Worm (Caenorhabditis elegans) whole organism, young adult: Measurements from ENCODE around the gene F01F1.11.

Experiments used
- B0035.1 ChIP-seq: sonication (generic microtip); optimal IDR thresholded peaks from 2 replicates; lab custom pipeline; 2016; ENCODE audit warnings: missing genetic modification characterization, mild to moderate bottlenecking, missing compliant biosample characterization, missing genotype, missing genetic modification reagents
- B0261.1 ChIP-seq: sonication (generic microtip); optimal IDR thresholded peaks from 2 replicates; lab custom pipeline; 2016; ENCODE audit warnings: mild to moderate bottlenecking, missing genetic modification characterization, moderate library complexity, missing compliant biosample characterization
- F10E7.11 ChIP-seq: sonication (generic microtip); optimal IDR thresholded peaks from 2 replicates; lab custom pipeline; 2017; ENCODE audit warnings: mild to moderate bottlenecking, missing genetic modification characterization, moderate library complexity, missing compliant biosample characterization
- F23B12.7 ChIP-seq: sonication (generic microtip); optimal IDR thresholded peaks from 2 replicates; lab custom pipeline; 2017; ENCODE audit warnings: missing genetic modification characterization, mild to moderate bottlenecking, missing compliant biosample characterization, antibody characterized with exemption, moderate library complexity; ENCODE audit not compliant: insufficient read depth
- F33H1.4 ChIP-seq: fragments of 200-800 bp; sonication (Bioruptor generic); IDR thresholded peaks from 2 replicates; pipeline ENCODE4 v1.3.6; 2022; ENCODE audit warnings: missing genetic modification reagents, missing genetic modification characterization, missing compliant biosample characterization
- F37B4.10 ChIP-seq: fragments of 200-800 bp; sonication (Bioruptor generic); IDR thresholded peaks from 2 replicates; pipeline ENCODE4 v1.3.6; 2022; ENCODE audit warnings: missing genetic modification characterization, missing compliant biosample characterization
- F52B5.7 ChIP-seq: sonication (generic microtip); optimal IDR thresholded peaks from 2 replicates; lab custom pipeline; 2016; ENCODE audit warnings: mild to moderate bottlenecking, missing genetic modification characterization, missing compliant biosample characterization
- K11D2.4 ChIP-seq: fragments of 200-800 bp; sonication (Bioruptor generic); IDR thresholded peaks from 2 replicates; pipeline ENCODE4 v1.3.6; 2022; ENCODE audit warnings: missing genetic modification reagents, missing genetic modification characterization, missing compliant biosample characterization
- T26A5.8 ChIP-seq: sonication (generic microtip); optimal IDR thresholded peaks from 2 replicates; lab custom pipeline; 2016; ENCODE audit warnings: missing genetic modification characterization, missing compliant biosample characterization
- Y53G8AR.9 ChIP-seq: fragments of 200-800 bp; sonication (Bioruptor generic); conservative IDR thresholded peaks from 2 replicates; pipeline ENCODE4 v1.3.6; 2022; ENCODE audit warnings: missing genetic modification reagents, missing genetic modification characterization, missing compliant biosample characterization
- akir-1 ChIP-seq: fragments of 200-800 bp; sonication (Bioruptor generic); optimal IDR thresholded peaks from 2 replicates; lab custom pipeline; 2018; ENCODE audit warnings: mild to moderate bottlenecking, missing genetic modification characterization, moderate library complexity, missing compliant biosample characterization
- ama-1 ChIP-seq, 3 experiments: fragments of 150-350 bp in 1 of 3; sonication (generic microtip) in 2 of 3; optimal IDR thresholded peaks; 2 replicates each; lab custom pipeline; 2014 to 2018; ENCODE audit warnings: missing biosample characterization in 2 of 3, missing genetic modification characterization in 2 of 3, missing genetic modification reagents in 2 of 3
- aptf-3 ChIP-seq: fragments of 200-800 bp; sonication (Bioruptor generic); IDR thresholded peaks from 2 replicates; pipeline ENCODE4 v1.3.6; 2022; ENCODE audit warnings: missing genetic modification characterization, missing compliant biosample characterization
- atf-7 ChIP-seq: sonication (generic microtip); optimal IDR thresholded peaks from 2 replicates; lab custom pipeline; 2017; ENCODE audit warnings: mild to moderate bottlenecking, missing genetic modification characterization, missing compliant biosample characterization
- cebp-2 ChIP-seq: fragments of 200-800 bp; sonication (Bioruptor generic); IDR thresholded peaks from 2 replicates; pipeline ENCODE4 v1.3.6; 2022; ENCODE audit warnings: missing genetic modification characterization, missing compliant biosample characterization
- ceh-40 ChIP-seq: fragments of 200-800 bp; sonication (Bioruptor generic); IDR thresholded peaks from 2 replicates; pipeline ENCODE4 v1.3.6; 2022; ENCODE audit warnings: missing genetic modification characterization, missing compliant biosample characterization
- ceh-58 ChIP-seq: fragments of 200-800 bp; sonication (Bioruptor generic); IDR thresholded peaks from 2 replicates; pipeline ENCODE4 v1.3.6; 2022; ENCODE audit warnings: missing genetic modification characterization, missing compliant biosample characterization
- ceh-91 ChIP-seq: fragments of 200-800 bp; sonication (Bioruptor generic); IDR thresholded peaks from 2 replicates; pipeline ENCODE4 v1.3.6; 2022; ENCODE audit warnings: missing genetic modification reagents, missing genetic modification characterization, missing compliant biosample characterization
- dox-1 ChIP-seq: fragments of 200-800 bp; sonication (Bioruptor generic); IDR thresholded peaks from 2 replicates; pipeline ENCODE4 v1.3.6; 2022; ENCODE audit warnings: missing genetic modification reagents, missing genetic modification characterization, missing compliant biosample characterization
- dpl-1 ChIP-seq: fragments of 150-350 bp; optimal IDR thresholded peaks from 2 replicates; lab custom pipeline; 2014; ENCODE audit warnings: missing biosample characterization, missing genetic modification reagents, missing genetic modification characterization
- hmg-1.2 ChIP-seq: fragments of 200-800 bp; sonication (Bioruptor generic); IDR thresholded peaks from 2 replicates; pipeline ENCODE4 v1.3.6; 2022; ENCODE audit warnings: missing genetic modification reagents, missing genetic modification characterization, missing compliant biosample characterization
- hrde-1 ChIP-seq: sonication (generic microtip); optimal IDR thresholded peaks from 2 replicates; lab custom pipeline; 2016; ENCODE audit warnings: missing genetic modification characterization, mild to moderate bottlenecking, missing compliant biosample characterization, moderate library complexity, missing genotype, missing genetic modification reagents, borderline replicate concordance
- hsf-1 ChIP-seq: fragments of 200-800 bp; sonication (Bioruptor generic); IDR thresholded peaks from 2 replicates; pipeline ENCODE4 v1.3.6; 2022; ENCODE audit warnings: missing genetic modification reagents, missing genetic modification characterization, missing compliant biosample characterization
- let-607 ChIP-seq, 2 experiments: fragments of 200-800 bp in 1 of 2; sonication (Bioruptor generic) in 1 of 2; sonication (generic microtip) in 1 of 2; optimal IDR thresholded peaks; 2 replicates each; lab custom pipeline; 2016 to 2018; ENCODE audit warnings: mild to moderate bottlenecking in 2 of 2, missing compliant biosample characterization in 2 of 2, missing genetic modification characterization in 2 of 2, moderate library complexity in 2 of 2, missing genotype in 1 of 2
- lin-35 ChIP-seq, 3 experiments: fragments of 150-350 bp in 2 of 3; sonication (generic microtip) in 1 of 3; optimal IDR thresholded peaks; 2 replicates each; lab custom pipeline; 2014 to 2018; ENCODE audit warnings: missing biosample characterization in 3 of 3, missing genetic modification characterization in 3 of 3, missing genetic modification reagents in 3 of 3
- lin-54 ChIP-seq: fragments of 200-800 bp; sonication (Bioruptor generic); optimal IDR thresholded peaks from 2 replicates; lab custom pipeline; 2018; ENCODE audit warnings: mild to moderate bottlenecking, missing genetic modification characterization, missing compliant biosample characterization
- madf-10 ChIP-seq: sonication (generic microtip); optimal IDR thresholded peaks from 2 replicates; lab custom pipeline; 2016; ENCODE audit warnings: mild to moderate bottlenecking, missing genetic modification characterization, missing compliant biosample characterization
- madf-8 ChIP-seq: fragments of 200-800 bp; sonication (Bioruptor generic); conservative IDR thresholded peaks from 2 replicates; pipeline ENCODE4 v1.3.6; 2022; ENCODE audit warnings: missing genetic modification reagents, missing genetic modification characterization, missing compliant biosample characterization
- nfyb-1 ChIP-seq: fragments of 200-800 bp; sonication (Bioruptor generic); IDR thresholded peaks from 2 replicates; pipeline ENCODE4 v1.3.6; 2022; ENCODE audit warnings: missing genetic modification reagents, missing genetic modification characterization, missing compliant biosample characterization
- nhr-120 ChIP-seq: fragments of 200-800 bp; sonication (Bioruptor generic); IDR thresholded peaks from 2 replicates; pipeline ENCODE4 v1.3.6; 2022; ENCODE audit warnings: missing genetic modification characterization, missing compliant biosample characterization
- pha-4 ChIP-seq: fragments of 150-350 bp; sonication (generic microtip); optimal IDR thresholded peaks from 2 replicates; lab custom pipeline; 2014; ENCODE audit warnings: missing biosample characterization, missing genetic modification reagents, missing genetic modification characterization
- somi-1 ChIP-seq: fragments of 200-800 bp; sonication (Bioruptor generic); optimal IDR thresholded peaks from 2 replicates; lab custom pipeline; 2018; ENCODE audit warnings: mild to moderate bottlenecking, missing genetic modification characterization, missing compliant biosample characterization
- zim-3 ChIP-seq: sonication (generic microtip); optimal IDR thresholded peaks from 2 replicates; lab custom pipeline; 2017; ENCODE audit warnings: mild to moderate bottlenecking, missing genetic modification characterization, moderate library complexity, missing compliant biosample characterization
- ztf-26 ChIP-seq: sonication (generic microtip); optimal IDR thresholded peaks from 2 replicates; lab custom pipeline; 2017; ENCODE audit warnings: missing genetic modification characterization, missing compliant biosample characterization

The F01F1.11 gene

DNA sequence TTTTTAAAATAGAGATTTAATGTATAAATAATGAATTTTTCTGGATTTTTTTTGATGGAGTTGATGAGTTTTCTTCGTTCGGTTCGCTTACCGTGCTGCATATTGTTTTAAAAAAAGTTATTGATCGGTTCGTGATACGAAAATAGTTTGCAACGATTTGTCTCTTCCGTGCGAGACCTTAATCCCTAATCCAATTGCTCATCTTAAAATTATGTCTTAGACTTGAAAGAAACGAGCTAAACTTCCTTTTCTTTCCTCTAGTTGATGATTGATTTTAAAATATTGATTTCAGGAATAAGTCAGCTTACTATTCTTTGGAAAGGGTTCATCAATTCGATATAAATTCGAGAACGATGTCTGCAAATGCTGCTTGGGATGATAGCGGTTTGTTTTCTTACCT is 36.7 kb upstream of the F01F1.11 start, which contains the start of gene C28H8.3:
TSS of gene C28H8.3 (plus strand) at position 293 of the 400 bp plus-strand sequence.
- TF ChIP-seq dpl-1 (GFP tag; lab: Kevin White, UChicago) (no peak), nfyb-1 (GFP tag; lab: Robert Waterston, UW) (peak; percentile 40; the same call in 1 of the 2 replicates), lin-35 (GFP tag; optimal IDR thresholded peaks at IDR 0.05; lab: Kevin White, UChicago) (no peak), hsf-1 (GFP tag; lab: Robert Waterston, UW) (peak; percentile 53), atf-7 (tag; lab: Kevin White, UChicago) (no peak), Y53G8AR.9 (no peak), somi-1 (GFP tag; lab: Kevin White, UChicago) (no peak), K11D2.4 (GFP tag; lab: Robert Waterston, UW) (no peak), nhr-120 (GFP tag; lab: Robert Waterston, UW) (no peak), cebp-2 (GFP tag; lab: Robert Waterston, UW) (no peak), lin-54 (no peak), hmg-1.2 (GFP tag; lab: Robert Waterston, UW) (peak; percentile 19; the same call in 1 of the 2 replicates), pha-4 (no peak), ceh-58 (GFP tag; lab: Robert Waterston, UW) (no peak), B0261.1 (tag; lab: Kevin White, UChicago) (no peak), madf-10 (no peak), B0035.1 (tag; lab: Kevin White, UChicago) (no peak), ceh-91 (GFP tag; lab: Robert Waterston, UW) (no peak)

DNA sequence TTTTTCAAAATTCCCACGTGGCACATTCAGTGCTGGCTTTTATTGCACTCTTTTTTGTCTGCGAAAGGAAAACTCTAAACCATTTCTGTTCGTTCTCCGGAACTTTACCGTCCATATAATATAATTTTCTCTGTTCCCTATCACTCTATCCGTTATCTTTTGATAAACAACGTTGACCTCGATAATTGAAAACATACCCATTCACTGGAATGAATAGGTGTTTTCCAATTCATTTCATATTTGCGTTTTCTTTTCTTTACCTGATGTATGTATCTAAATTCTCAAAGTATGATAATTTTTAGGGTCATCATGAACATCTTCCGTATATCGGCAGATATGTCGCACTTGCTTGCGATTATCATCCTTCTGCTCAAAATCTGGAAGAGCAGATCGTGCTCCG is 35.1 kb upstream of the F01F1.11 start, which contains the start of gene erd-2.2:
TSS of gene erd-2.2 (plus strand) at position 301 of the 400 bp plus-strand sequence.
- TF ChIP-seq ceh-40 (GFP tag; lab: Robert Waterston, UW) (no peak), hmg-1.2 (GFP tag; lab: Robert Waterston, UW) (no peak), ztf-26 (no peak), B0035.1 (tag; lab: Kevin White, UChicago) (no peak)

DNA sequence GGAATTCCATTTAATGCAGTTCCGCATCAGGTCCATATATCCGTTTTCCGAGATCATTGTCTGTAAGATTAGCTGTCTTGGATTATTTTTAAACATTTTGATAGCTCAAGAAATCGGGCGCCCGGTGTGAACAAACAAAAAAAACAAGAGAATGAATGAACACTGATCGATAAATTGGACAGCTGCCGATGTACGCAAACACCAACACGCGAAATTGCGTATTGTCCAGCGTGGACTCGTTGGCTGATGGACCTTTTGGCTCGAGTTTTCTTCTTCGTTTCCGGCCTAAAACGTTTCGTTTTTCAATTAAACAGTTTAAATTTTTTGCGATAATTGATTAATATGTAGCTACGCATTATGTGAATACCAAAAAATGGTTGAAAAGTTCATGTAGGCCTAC is 34.4 kb upstream of the F01F1.11 start, which contains the start of gene dpff-1:
TSS of gene dpff-1 (minus strand) at position 288 of the 400 bp plus-strand sequence.
- TF ChIP-seq F10E7.11 (tag; lab: Kevin White, UChicago) (no peak), zim-3 (tag; lab: Kevin White, UChicago) (no peak), F33H1.4 (GFP tag; lab: Robert Waterston, UW) (peak; percentile 19; the same call in 1 of the 2 replicates), hmg-1.2 (GFP tag; lab: Robert Waterston, UW) (peak; percentile 19; the same call in 1 of the 2 replicates), B0035.1 (tag; lab: Kevin White, UChicago) (no peak), ama-1 (optimal IDR thresholded peaks at IDR 0.05; lab: Kevin White, UChicago) (no peak), ama-1 (GFP tag; optimal IDR thresholded peaks at IDR 0.05; lab: Kevin White, UChicago) (no peak), nfyb-1 (GFP tag; lab: Robert Waterston, UW) (0 out of 2 replicates have a peak, but pooled peaks have one; percentile 27), madf-8 (no peak)

DNA sequence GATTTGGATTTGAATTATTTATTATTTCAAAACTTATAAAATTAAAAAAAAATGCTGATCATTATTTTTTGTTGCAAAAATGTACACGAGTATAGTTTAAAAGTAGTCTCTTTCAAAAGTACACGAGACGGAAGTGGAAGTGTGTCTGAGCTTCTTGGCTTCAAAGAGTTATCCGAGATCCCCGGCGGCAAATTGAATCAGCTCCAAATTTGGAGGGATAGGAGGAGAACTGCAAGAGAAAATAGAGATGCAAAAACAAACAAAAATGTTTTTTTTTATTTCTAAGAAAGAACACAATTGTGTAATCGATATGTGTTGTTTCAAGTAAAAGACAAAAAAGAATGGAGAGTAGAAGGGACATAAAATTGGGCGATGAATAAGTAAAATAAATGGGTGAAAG is 30.9 kb upstream of the F01F1.11 start:
- TF ChIP-seq somi-1 (GFP tag; lab: Kevin White, UChicago) (no peak), akir-1 (GFP tag; lab: Kevin White, UChicago) (no peak), F52B5.7 (tag; lab: Kevin White, UChicago) (no peak), hrde-1 (tag; lab: Kevin White, UChicago) (no peak), B0261.1 (tag; lab: Kevin White, UChicago) (no peak), dox-1 (GFP tag; lab: Robert Waterston, UW) (no peak), F23B12.7 (tag; lab: Kevin White, UChicago) (no peak), T26A5.8 (tag; lab: Kevin White, UChicago) (no peak), let-607 (tag; optimal IDR thresholded peaks at IDR 0.05; lab: Kevin White, UChicago) (no peak), aptf-3 (no peak), F37B4.10 (GFP tag; lab: Robert Waterston, UW) (no peak), ceh-58 (GFP tag; lab: Robert Waterston, UW) (no peak), lin-35 (GFP tag; optimal IDR thresholded peaks at IDR 0.05; lab: Kevin White, UChicago) (no peak)
